Fruit fly (Drosophila melanogaster) whole organism, adult: ENCODE measurements around the gene CG11151.

Source experiments
- CG5204 ChIP-seq: fragments of 200-800 bp; sonication (Bioruptor generic); optimal IDR thresholded peaks from 2 replicates; lab custom pipeline; 2016; ENCODE audit warnings: missing biosample characterization, missing genetic modification characterization
- CG7101 ChIP-seq: fragments of 200-800 bp; sonication (Bioruptor generic); optimal IDR thresholded peaks from 2 replicates; lab custom pipeline; 2018; ENCODE audit warnings: missing biosample characterization, mild to moderate bottlenecking, missing genetic modification characterization, moderate library complexity
- Hr96 ChIP-seq: fragments of 200-800 bp; sonication (Bioruptor generic); optimal IDR thresholded peaks from 2 replicates; lab custom pipeline; 2016; ENCODE audit warnings: missing biosample characterization, missing genetic modification characterization

DNA sequence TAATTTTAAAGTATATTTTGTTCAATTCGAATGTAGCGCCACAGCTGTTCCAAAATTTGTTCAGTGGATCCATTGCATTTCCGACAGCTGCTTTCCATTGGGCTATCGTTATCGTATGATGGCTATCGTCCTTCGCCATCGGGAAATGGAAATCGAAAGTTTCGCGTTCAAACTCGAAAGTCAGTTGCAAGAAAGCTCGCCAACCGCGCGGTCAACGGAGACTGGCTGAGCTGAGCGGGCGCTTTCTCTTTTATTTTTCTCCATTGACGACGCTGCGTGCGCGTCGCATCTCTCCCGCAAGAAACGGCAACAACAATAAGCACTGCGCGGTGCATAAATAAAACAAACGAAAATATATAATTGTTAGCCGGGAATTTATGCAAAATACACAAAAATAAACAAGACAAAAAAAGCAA, 44.0 kb downstream of the CG11151 start, which contains the start of gene inaE:
- no peak for TF ChIP-seq Hr96 (GFP tag; lab: Kevin White, UChicago)
- no peak for TF ChIP-seq CG5204 (GFP tag; lab: Kevin White, UChicago)
- peak; percentile 28 for TF ChIP-seq CG7101 (tag; lab: Kevin White, UChicago)
